Fruit fly (Drosophila melanogaster) whole organism, embryonic: ENCODE results near the gene Efr.

Source experiments
- CG10274 ChIP-seq: fragments of 200-800 bp; sonication (Bioruptor generic); optimal IDR thresholded peaks from 3 replicates; lab custom pipeline; 2017; ENCODE audit warnings: missing biosample characterization, mild to moderate bottlenecking, missing genetic modification characterization
- CG11247 ChIP-seq: fragments of 200-800 bp; sonication (Bioruptor generic); IDR thresholded peaks from 2 replicates; pipeline ENCODE4 v1.3.6; 2022; ENCODE audit warnings: missing biosample characterization, missing genetic modification characterization
- CG11723 ChIP-seq: fragments of 200-800 bp; sonication (Bioruptor generic); optimal IDR thresholded peaks from 2 replicates; lab custom pipeline; 2017; ENCODE audit warnings: missing biosample characterization, mild to moderate bottlenecking, missing genetic modification characterization
- CG12659 ChIP-seq: fragments of 200-800 bp; sonication (Bioruptor generic); optimal IDR thresholded peaks from 3 replicates; lab custom pipeline; 2017; ENCODE audit warnings: mild to moderate bottlenecking, missing biosample characterization, missing genetic modification reagents, missing genetic modification characterization
- CG13424 ChIP-seq: fragments of 200-800 bp; sonication (Bioruptor generic); optimal IDR thresholded peaks from 2 replicates; lab custom pipeline; 2019; ENCODE audit warnings: missing biosample characterization, mild to moderate bottlenecking, missing genetic modification characterization, moderate library complexity
- CG14965 ChIP-seq: fragments of 200-800 bp; sonication (Bioruptor generic); optimal IDR thresholded peaks from 2 replicates; lab custom pipeline; 2016; ENCODE audit warnings: missing biosample characterization, missing genetic modification characterization, borderline replicate concordance
- CG1603 ChIP-seq: fragments of 200-800 bp; sonication (Bioruptor generic); optimal IDR thresholded peaks from 2 replicates; lab custom pipeline; 2019; ENCODE audit warnings: missing biosample characterization, mild to moderate bottlenecking, missing genetic modification characterization, moderate library complexity
- CG17385 ChIP-seq: fragments of 200-800 bp; sonication (Bioruptor generic); optimal IDR thresholded peaks from 3 replicates; lab custom pipeline; 2018; ENCODE audit warnings: missing biosample characterization, mild to moderate bottlenecking, missing genetic modification characterization
- CG18262 ChIP-seq: fragments of 200-800 bp; optimal IDR thresholded peaks from 3 replicates; lab custom pipeline; 2019; ENCODE audit warnings: missing biosample characterization, mild to moderate bottlenecking, missing genetic modification characterization, moderate library complexity
- CG18619 ChIP-seq: fragments of 200-800 bp; sonication (Bioruptor generic); optimal IDR thresholded peaks from 3 replicates; lab custom pipeline; 2017; ENCODE audit warnings: missing biosample characterization, mild to moderate bottlenecking, missing genetic modification characterization
- CG2712 ChIP-seq: fragments of 200-800 bp; optimal IDR thresholded peaks from 3 replicates; lab custom pipeline; 2019; ENCODE audit warnings: missing biosample characterization, mild to moderate bottlenecking, missing genetic modification characterization, moderate library complexity
- CG32772 ChIP-seq: fragments of 200-800 bp; sonication (Bioruptor generic); IDR thresholded peaks from 2 replicates; pipeline ENCODE4 v1.3.6; 2022; ENCODE audit warnings: missing biosample characterization, missing genetic modification characterization
- CG4282 ChIP-seq: fragments of 200-800 bp; sonication (Bioruptor generic); optimal IDR thresholded peaks from 2 replicates; lab custom pipeline; 2016; ENCODE audit warnings: missing biosample characterization, missing genetic modification characterization
- CG4328 ChIP-seq: fragments of 200-800 bp; sonication (Bioruptor generic); optimal IDR thresholded peaks from 3 replicates; lab custom pipeline; 2017; ENCODE audit warnings: missing biosample characterization, missing genetic modification reagents, missing genetic modification characterization
- CG7839 ChIP-seq: fragments of 200-800 bp; sonication (Bioruptor generic); optimal IDR thresholded peaks from 3 replicates; lab custom pipeline; 2018; ENCODE audit warnings: missing biosample characterization, mild to moderate bottlenecking, missing genetic modification characterization, moderate library complexity
- CG7963 ChIP-seq: fragments of 200-800 bp; sonication (Bioruptor generic); IDR thresholded peaks from 3 replicates; pipeline ENCODE4 v1.3.6; 2022; ENCODE audit warnings: missing biosample characterization, missing genetic modification characterization; ENCODE audit not compliant: partially characterized antibody
- CG9437 ChIP-seq: fragments of 200-800 bp; sonication (Bioruptor generic); optimal IDR thresholded peaks from 2 replicates; lab custom pipeline; 2018; ENCODE audit warnings: missing biosample characterization, mild to moderate bottlenecking, missing genetic modification characterization
- CHES-1-like ChIP-seq: fragments of 200-800 bp; sonication (Bioruptor generic); optimal IDR thresholded peaks from 2 replicates; lab custom pipeline; 2016; ENCODE audit warnings: missing biosample characterization, missing genetic modification characterization
- D ChIP-seq, 2 experiments: fragments of 200-800 bp in 1 of 2; fragments of >200 bp in 1 of 2; sonication (Bioruptor generic) in 1 of 2; optimal IDR thresholded peaks; 2 replicates in 1 of 2; 3 replicates in 1 of 2; lab custom pipeline; 2017; ENCODE audit warnings: mild to moderate bottlenecking in 1 of 2, missing biosample characterization in 1 of 2, missing genetic modification characterization in 1 of 2, missing genetic modification reagents in 1 of 2
- D19B ChIP-seq: fragments of 200-800 bp; sonication (Bioruptor generic); optimal IDR thresholded peaks from 2 replicates; lab custom pipeline; 2017; ENCODE audit warnings: missing biosample characterization, mild to moderate bottlenecking, missing genetic modification characterization
- Dip2 ChIP-seq: fragments of 200-800 bp; sonication (Bioruptor generic); IDR thresholded peaks from 2 replicates; pipeline ENCODE4 v1.3.6; 2022; ENCODE audit warnings: missing biosample characterization, missing genetic modification characterization
- Dip3 ChIP-seq: fragments of 200-800 bp; sonication (Bioruptor generic); optimal IDR thresholded peaks from 3 replicates; lab custom pipeline; 2016; ENCODE audit warnings: missing biosample characterization, missing genetic modification characterization
- Dp ChIP-seq: fragments of 200-800 bp; sonication (Bioruptor generic); optimal IDR thresholded peaks from 2 replicates; lab custom pipeline; 2018; ENCODE audit warnings: missing biosample characterization, mild to moderate bottlenecking, missing genetic modification characterization, moderate library complexity
- Drgx ChIP-seq: fragments of 200-800 bp; sonication (Bioruptor generic); IDR thresholded peaks from 2 replicates; pipeline ENCODE4 v1.3.6; 2022; ENCODE audit warnings: missing biosample characterization, missing genetic modification characterization
- HLHmδ ChIP-seq: fragments of 200-800 bp; sonication (Bioruptor generic); optimal IDR thresholded peaks from 2 replicates; lab custom pipeline; 2018; ENCODE audit warnings: missing biosample characterization, mild to moderate bottlenecking, missing genetic modification characterization, moderate library complexity
- Hsf ChIP-seq: fragments of 200-800 bp; sonication (Bioruptor generic); optimal IDR thresholded peaks from 3 replicates; lab custom pipeline; 2016; ENCODE audit warnings: missing biosample characterization, missing genetic modification characterization
- Lim3 ChIP-seq: fragments of 200-800 bp; sonication (Bioruptor generic); IDR thresholded peaks from 2 replicates; pipeline ENCODE4 v1.3.6; 2022; ENCODE audit warnings: missing biosample characterization, missing genetic modification characterization
- Nf-YC ChIP-seq: fragments of 200-800 bp; optimal IDR thresholded peaks from 3 replicates; lab custom pipeline; 2019; ENCODE audit warnings: missing biosample characterization, mild to moderate bottlenecking, missing genetic modification characterization, moderate library complexity
- Optix ChIP-seq: fragments of 200-800 bp; sonication (Bioruptor generic); IDR thresholded peaks from 3 replicates; pipeline ENCODE4 v1.3.6; 2022; ENCODE audit warnings: missing biosample characterization, missing genetic modification characterization
- Xrp1 ChIP-seq: fragments of 200-800 bp; sonication (Bioruptor generic); IDR thresholded peaks from 2 replicates; pipeline ENCODE4 v1.3.6; 2022; ENCODE audit warnings: missing biosample characterization, missing genetic modification characterization
- ac ChIP-seq: fragments of 200-800 bp; sonication (Bioruptor generic); optimal IDR thresholded peaks from 3 replicates; lab custom pipeline; 2017; ENCODE audit warnings: missing biosample characterization, mild to moderate bottlenecking, missing genetic modification characterization
- aop ChIP-seq: fragments of 200-800 bp; sonication (Bioruptor generic); IDR thresholded peaks from 2 replicates; pipeline ENCODE4 v1.3.6; 2022; ENCODE audit warnings: missing biosample characterization, missing genetic modification characterization
- cas ChIP-seq: fragments of 200-800 bp; sonication (Bioruptor generic); IDR thresholded peaks from 2 replicates; pipeline ENCODE4 v1.3.6; 2022; ENCODE audit warnings: missing biosample characterization, missing genetic modification characterization
- chm ChIP-seq: fragments of 200-800 bp; sonication (Bioruptor generic); IDR thresholded peaks from 2 replicates; pipeline ENCODE4 v1.3.6; 2022; ENCODE audit warnings: missing biosample characterization, missing genetic modification characterization
- chn ChIP-seq: fragments of 200-800 bp; sonication (Bioruptor generic); optimal IDR thresholded peaks from 2 replicates; lab custom pipeline; 2016; ENCODE audit warnings: missing biosample characterization, missing genetic modification characterization
- crc ChIP-seq: fragments of 200-800 bp; sonication (Bioruptor generic); optimal IDR thresholded peaks from 2 replicates; lab custom pipeline; 2016; ENCODE audit warnings: missing biosample characterization, missing genetic modification characterization
- dimm ChIP-seq: fragments of 200-800 bp; sonication (Bioruptor generic); IDR thresholded peaks from 2 replicates; pipeline ENCODE4 v1.3.6; 2022; ENCODE audit warnings: missing biosample characterization, missing genetic modification characterization
- dm ChIP-seq: fragments of 200-800 bp; sonication (Bioruptor generic); optimal IDR thresholded peaks from 3 replicates; lab custom pipeline; 2016; ENCODE audit warnings: missing biosample characterization, missing genetic modification characterization
- grau ChIP-seq: fragments of 200-800 bp; optimal IDR thresholded peaks from 3 replicates; lab custom pipeline; 2019; ENCODE audit warnings: missing biosample characterization, mild to moderate bottlenecking, missing genetic modification characterization, moderate library complexity
- her ChIP-seq: fragments of 200-800 bp; sonication (Bioruptor generic); optimal IDR thresholded peaks from 2 replicates; lab custom pipeline; 2016; ENCODE audit warnings: missing biosample characterization, missing genetic modification characterization
- phol ChIP-seq: fragments of 200-800 bp; sonication (Bioruptor generic); optimal IDR thresholded peaks from 3 replicates; lab custom pipeline; 2018; ENCODE audit warnings: missing biosample characterization, mild to moderate bottlenecking, missing genetic modification characterization, moderate library complexity
- pnt ChIP-seq: fragments of 200-800 bp; sonication (Bioruptor generic); optimal IDR thresholded peaks from 3 replicates; lab custom pipeline; 2016; ENCODE audit warnings: missing biosample characterization, missing genetic modification characterization
- ranshi ChIP-seq: fragments of 200-800 bp; sonication (Bioruptor generic); IDR thresholded peaks from 2 replicates; pipeline ENCODE4 v1.3.6; 2022; ENCODE audit warnings: missing biosample characterization, missing genetic modification characterization
- rib ChIP-seq: fragments of 200-800 bp; sonication (Bioruptor generic); IDR thresholded peaks from 2 replicates; pipeline ENCODE4 v1.3.6; 2022; ENCODE audit warnings: missing biosample characterization, missing genetic modification characterization
- ro ChIP-seq: fragments of 200-800 bp; sonication (Bioruptor generic); IDR thresholded peaks from 2 replicates; pipeline ENCODE4 v1.3.6; 2022; ENCODE audit warnings: missing biosample characterization, missing genetic modification characterization
- sima ChIP-seq: fragments of 200-800 bp; sonication (Bioruptor generic); optimal IDR thresholded peaks from 2 replicates; lab custom pipeline; 2016; ENCODE audit warnings: missing biosample characterization, missing genetic modification characterization
- tin ChIP-seq: fragments of 200-800 bp; sonication (Bioruptor generic); optimal IDR thresholded peaks from 3 replicates; lab custom pipeline; 2016; ENCODE audit warnings: missing biosample characterization, missing genetic modification characterization
- tio ChIP-seq: fragments of 200-800 bp; sonication (Bioruptor generic); optimal IDR thresholded peaks from 2 replicates; lab custom pipeline; 2017; ENCODE audit warnings: missing biosample characterization, missing genetic modification characterization, inconsistent platforms
- vfl ChIP-seq: fragments of 200-800 bp; sonication (Bioruptor generic); optimal IDR thresholded peaks from 2 replicates; lab custom pipeline; 2016; ENCODE audit warnings: missing biosample characterization, missing genetic modification characterization
- wor ChIP-seq: fragments of 200-800 bp; sonication (Bioruptor generic); IDR thresholded peaks from 2 replicates; pipeline ENCODE4 v1.3.6; 2022; ENCODE audit warnings: missing biosample characterization, missing genetic modification characterization
- zen ChIP-seq: fragments of 200-800 bp; sonication (Bioruptor generic); optimal IDR thresholded peaks from 3 replicates; lab custom pipeline; 2018; ENCODE audit warnings: missing biosample characterization, mild to moderate bottlenecking, missing genetic modification characterization, moderate library complexity
- zfh1 ChIP-seq: fragments of 200-800 bp; sonication (Bioruptor generic); IDR thresholded peaks from 3 replicates; pipeline ENCODE4 v1.3.6; 2022; ENCODE audit warnings: missing biosample characterization, missing genetic modification characterization

Efr gene

DNA sequence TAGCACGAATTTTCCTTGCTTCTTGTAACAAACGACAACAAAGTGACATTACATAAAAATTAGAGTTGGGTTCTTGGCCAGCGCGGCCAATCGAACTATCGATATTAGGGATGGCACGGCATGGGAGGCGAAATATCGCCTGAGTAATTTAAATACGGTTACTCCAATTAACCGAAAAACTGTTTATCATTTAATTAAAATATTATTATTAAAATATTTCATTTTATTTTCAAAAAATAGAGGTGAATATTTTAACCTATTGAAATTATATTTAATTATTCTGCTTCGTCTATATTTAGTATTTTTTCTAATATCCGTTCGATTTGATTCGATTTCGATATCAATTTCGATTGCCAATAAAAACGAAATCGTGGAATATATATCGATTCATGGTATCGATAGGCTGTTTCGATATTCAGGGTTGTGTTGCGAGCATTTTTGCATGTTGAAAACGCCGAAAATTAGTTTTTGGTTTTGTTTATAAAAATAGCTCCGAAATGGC, 35.7 kb downstream of the Efr start, which contains the start of the genes Rbcn-3A and Spx (continued):
- TF ChIP-seq her (GFP tag; lab: Kevin White, UChicago) (no peak), vfl (no peak), zen (tag; lab: Kevin White, UChicago) (no peak), tio (GFP tag; lab: Kevin White, UChicago) (no peak), CG10274 (GFP tag; lab: Kevin White, UChicago) (no peak), CG12659 (peak; percentile 63), CG18262 (tag; lab: Kevin White, UChicago) (peak; percentile 38), dm (no peak), chm (no peak), Dp (GFP tag; lab: Kevin White, UChicago) (peak; percentile 35), grau (tag; lab: Kevin White, UChicago) (peak; percentile 53), Dip2 (GFP tag; lab: Robert Waterston, UW) (no peak), CG7963 (GFP tag; lab: Robert Waterston, UW) (peak; percentile 83), zfh1 (GFP tag; lab: Robert Waterston, UW) (no peak), tin (peak; percentile 6), Drgx (GFP tag; lab: Robert Waterston, UW) (no peak), cas (GFP tag; lab: Robert Waterston, UW) (no peak), ac (GFP tag; lab: Kevin White, UChicago) (no peak), wor (no peak), CG18619 (GFP tag; lab: Kevin White, UChicago) (peak; percentile 30), CG9437 (GFP tag; lab: Kevin White, UChicago) (no peak), dimm (GFP tag; lab: Robert Waterston, UW) (no peak), Optix (no peak), HLHmδ (GFP tag; lab: Kevin White, UChicago) (no peak), CG4282 (GFP tag; lab: Kevin White, UChicago) (no peak), Xrp1 (GFP tag; lab: Robert Waterston, UW) (peak; percentile 5; the same call in 1 of the 2 replicates), ro (GFP tag; lab: Robert Waterston, UW) (no peak), CG11247 (GFP tag; lab: Robert Waterston, UW) (no peak), sima (no peak), CG11723 (GFP tag; lab: Kevin White, UChicago) (no peak), CG1603 (tag; lab: Kevin White, UChicago) (peak; percentile 3), crc (GFP tag; lab: Kevin White, UChicago) (no peak), D (optimal IDR thresholded peaks at IDR 0.05; lab: Kevin White, UChicago) (no peak), D (GFP tag; optimal IDR thresholded peaks at IDR 0.05; lab: Kevin White, UChicago) (no peak), ranshi (GFP tag; lab: Robert Waterston, UW) (no peak), Lim3 (GFP tag; lab: Robert Waterston, UW) (no peak), aop (GFP tag; lab: Robert Waterston, UW) (no peak), rib (no peak), chn (GFP tag; lab: Kevin White, UChicago) (no peak), Nf-YC (tag; lab: Kevin White, UChicago) (peak; percentile 50), D19B (GFP tag; lab: Kevin White, UChicago) (no peak), CG4328 (no peak), CHES-1-like (GFP tag; lab: Kevin White, UChicago) (no peak), CG2712 (peak; percentile 49), Dip3 (GFP tag; lab: Kevin White, UChicago) (no peak), Hsf (GFP tag; lab: Kevin White, UChicago) (no peak), phol (tag; lab: Kevin White, UChicago) (peak; percentile 33), CG14965 (GFP tag; lab: Kevin White, UChicago) (no peak), CG32772 (GFP tag; lab: Robert Waterston, UW) (no peak), pnt (no peak), CG7839 (tag; lab: Kevin White, UChicago) (peak; percentile 26), CG13424 (peak; percentile 55), CG17385 (GFP tag; lab: Kevin White, UChicago) (no peak)
